Worm (Caenorhabditis elegans) whole organism, L1 larva: ENCODE data around the gene ZK1240.2.

ENCODE experiments used
- C16A3.4 ChIP-seq: fragments of 150-350 bp; optimal IDR thresholded peaks from 2 replicates; lab custom pipeline; 2014; ENCODE audit warnings: missing biosample characterization, missing genetic modification characterization
- C34B4.2 ChIP-seq: sonication (generic microtip); optimal IDR thresholded peaks from 2 replicates; lab custom pipeline; 2017; ENCODE audit warnings: mild to moderate bottlenecking, missing genetic modification characterization, missing compliant biosample characterization
- F16B12.6 ChIP-seq: fragments of 150-350 bp; optimal IDR thresholded peaks from 2 replicates; lab custom pipeline; 2014; ENCODE audit warnings: missing biosample characterization, missing genetic modification characterization
- Y116A8C.19 ChIP-seq: sonication (generic microtip); optimal IDR thresholded peaks from 2 replicates; lab custom pipeline; 2016; ENCODE audit warnings: missing compliant biosample characterization, missing genetic modification characterization, borderline replicate concordance
- ama-1 ChIP-seq: fragments of 150-350 bp; optimal IDR thresholded peaks from 2 replicates; lab custom pipeline; 2014
- blmp-1 ChIP-seq: fragments of 150-350 bp; optimal IDR thresholded peaks from 2 replicates; lab custom pipeline; 2014; ENCODE audit warnings: missing biosample characterization, missing genetic modification characterization
- ceh-8 ChIP-seq: fragments of 200-800 bp; sonication (Bioruptor generic); optimal IDR thresholded peaks from 2 replicates; lab custom pipeline; 2018; ENCODE audit warnings: mild to moderate bottlenecking, missing genetic modification characterization, moderate library complexity, missing compliant biosample characterization
- ceh-88 ChIP-seq: fragments of 200-800 bp; sonication (Bioruptor generic); IDR thresholded peaks from 2 replicates; pipeline ENCODE4 v1.3.6; 2022; ENCODE audit warnings: missing genetic modification characterization, missing compliant biosample characterization
- dpl-1 ChIP-seq, 3 experiments: fragments of 150-350 bp in 2 of 3; sonication (generic microtip) in 1 of 3; optimal IDR thresholded peaks; 2 replicates each; lab custom pipeline; 2014 to 2017; ENCODE audit warnings: missing biosample characterization in 3 of 3, missing genetic modification characterization in 3 of 3, missing genetic modification reagents in 3 of 3
- fkh-4 ChIP-seq: sonication (generic microtip); optimal IDR thresholded peaks from 2 replicates; lab custom pipeline; 2016; ENCODE audit warnings: missing compliant biosample characterization, missing genetic modification characterization, borderline replicate concordance
- hlh-17 ChIP-seq: fragments of 200-800 bp; sonication (Bioruptor generic); optimal IDR thresholded peaks from 2 replicates; lab custom pipeline; 2018; ENCODE audit warnings: missing genetic modification characterization, mild to moderate bottlenecking, missing compliant biosample characterization, moderate library complexity, borderline replicate concordance
- hpl-2 ChIP-seq: fragments of 150-350 bp; optimal IDR thresholded peaks from 2 replicates; lab custom pipeline; 2014; ENCODE audit warnings: missing biosample characterization, missing genetic modification reagents, missing genetic modification characterization
- isw-1 ChIP-seq: fragments of 200-800 bp; sonication (Bioruptor generic); IDR thresholded peaks from 2 replicates; pipeline ENCODE4 v1.3.6; 2022; ENCODE audit warnings: missing genetic modification characterization, missing compliant biosample characterization
- jun-1 ChIP-seq: fragments of 150-350 bp; optimal IDR thresholded peaks from 2 replicates; lab custom pipeline; 2014; ENCODE audit warnings: missing biosample characterization, missing genetic modification reagents, missing genetic modification characterization
- lin-15B ChIP-seq: fragments of 150-350 bp; sonication (generic microtip); optimal IDR thresholded peaks from 3 replicates; lab custom pipeline; 2014; ENCODE audit warnings: missing biosample characterization, missing genetic modification characterization
- lin-39 ChIP-seq: fragments of 150-350 bp; optimal IDR thresholded peaks from 2 replicates; lab custom pipeline; 2014; ENCODE audit warnings: missing biosample characterization, missing genetic modification reagents, missing genetic modification characterization
- lir-3 ChIP-seq: sonication (generic microtip); optimal IDR thresholded peaks from 2 replicates; lab custom pipeline; 2016; ENCODE audit warnings: mild to moderate bottlenecking, missing genetic modification characterization, moderate library complexity, missing compliant biosample characterization; ENCODE audit not compliant: poor library complexity
- lsy-2 ChIP-seq, 2 experiments: fragments of 150-350 bp; optimal IDR thresholded peaks; 2 replicates each; lab custom pipeline; 2014; ENCODE audit warnings: missing biosample characterization in 2 of 2, missing genetic modification characterization in 2 of 2
- mab-9 ChIP-seq: fragments of 200-800 bp; sonication (Bioruptor generic); IDR thresholded peaks from 2 replicates; pipeline ENCODE4 v1.3.6; 2022; ENCODE audit warnings: missing genetic modification reagents, missing genetic modification characterization, missing compliant biosample characterization
- mef-2 ChIP-seq: fragments of 150-350 bp; optimal IDR thresholded peaks from 2 replicates; lab custom pipeline; 2014; ENCODE audit warnings: missing biosample characterization, missing genetic modification characterization
- mep-1 ChIP-seq: fragments of 150-350 bp; optimal IDR thresholded peaks from 2 replicates; lab custom pipeline; 2014; ENCODE audit warnings: missing biosample characterization, missing genetic modification characterization
- nhr-11 ChIP-seq: fragments of 150-350 bp; optimal IDR thresholded peaks from 2 replicates; lab custom pipeline; 2014; ENCODE audit warnings: missing biosample characterization, missing genetic modification characterization
- nhr-19 ChIP-seq: fragments of 200-800 bp; sonication (Bioruptor generic); conservative IDR thresholded peaks from 2 replicates; pipeline ENCODE4 v1.3.6; 2022; ENCODE audit warnings: missing genetic modification characterization, missing compliant biosample characterization
- nhr-20 ChIP-seq: sonication (generic microtip); optimal IDR thresholded peaks from 2 replicates; lab custom pipeline; 2016; ENCODE audit warnings: mild to moderate bottlenecking, missing genetic modification characterization, missing compliant biosample characterization
- nhr-237 ChIP-seq: fragments of 150-350 bp; optimal IDR thresholded peaks from 2 replicates; lab custom pipeline; 2014; ENCODE audit warnings: missing biosample characterization, missing genetic modification characterization
- nhr-28 ChIP-seq: fragments of 150-350 bp; optimal IDR thresholded peaks from 2 replicates; lab custom pipeline; 2014; ENCODE audit warnings: missing biosample characterization, missing genetic modification characterization
- nhr-76 ChIP-seq: sonication (generic microtip); optimal IDR thresholded peaks from 2 replicates; lab custom pipeline; 2017; ENCODE audit warnings: missing biosample characterization, missing genetic modification characterization
- nhr-77 ChIP-seq: fragments of 150-350 bp; optimal IDR thresholded peaks from 2 replicates; lab custom pipeline; 2014; ENCODE audit warnings: missing biosample characterization, missing genetic modification characterization
- nhr-85 ChIP-seq: sonication (generic microtip); peaks from one replicate; lab custom pipeline; 2016; ENCODE audit warnings: missing genetic modification characterization, inconsistent platforms, missing compliant biosample characterization
- pag-3 ChIP-seq: sonication (generic microtip); optimal IDR thresholded peaks from 2 replicates; lab custom pipeline; 2017; ENCODE audit warnings: missing genetic modification characterization, mild to moderate bottlenecking, missing compliant biosample characterization, antibody characterized with exemption, borderline replicate concordance; ENCODE audit not compliant: insufficient read depth
- rnt-1 ChIP-seq: sonication (generic microtip); optimal IDR thresholded peaks from 2 replicates; lab custom pipeline; 2016; ENCODE audit warnings: mild to moderate bottlenecking, missing genetic modification characterization, moderate library complexity, missing compliant biosample characterization
- skn-1 ChIP-seq: fragments of 150-350 bp; optimal IDR thresholded peaks from 2 replicates; lab custom pipeline; 2014; ENCODE audit warnings: missing biosample characterization, missing genetic modification characterization
- snpc-4 ChIP-seq: fragments of 150-350 bp; optimal IDR thresholded peaks from 2 replicates; lab custom pipeline; 2014; ENCODE audit warnings: missing biosample characterization, missing genetic modification characterization
- sox-4 ChIP-seq: sonication (generic microtip); optimal IDR thresholded peaks from 2 replicates; lab custom pipeline; 2016; ENCODE audit warnings: missing genetic modification characterization, missing compliant biosample characterization
- sup-37 ChIP-seq: fragments of 200-800 bp; sonication (Bioruptor generic); optimal IDR thresholded peaks from 2 replicates; lab custom pipeline; 2018; ENCODE audit warnings: mild to moderate bottlenecking, missing genetic modification characterization, missing compliant biosample characterization
- swsn-7 ChIP-seq: sonication (generic microtip); optimal IDR thresholded peaks from 2 replicates; lab custom pipeline; 2016; ENCODE audit warnings: missing genetic modification characterization, missing compliant biosample characterization
- tbx-2 ChIP-seq: sonication (generic microtip); optimal IDR thresholded peaks from 2 replicates; lab custom pipeline; 2016; ENCODE audit warnings: missing genetic modification characterization, missing compliant biosample characterization
- unc-130 ChIP-seq: fragments of 150-350 bp; optimal IDR thresholded peaks from 2 replicates; lab custom pipeline; 2017; ENCODE audit warnings: missing biosample characterization, missing genetic modification characterization, inconsistent platforms
- unc-98 ChIP-seq: fragments of 200-800 bp; sonication (Bioruptor generic); IDR thresholded peaks from 2 replicates; pipeline ENCODE4 v1.3.6; 2022; ENCODE audit warnings: missing genetic modification characterization, missing compliant biosample characterization
- xbp-1 ChIP-seq: sonication (generic microtip); optimal IDR thresholded peaks from 2 replicates; lab custom pipeline; 2016; ENCODE audit warnings: missing genetic modification characterization, missing compliant biosample characterization
- zip-4 ChIP-seq: fragments of 200-800 bp; sonication (Bioruptor generic); optimal IDR thresholded peaks from 2 replicates; lab custom pipeline; 2018; ENCODE audit warnings: mild to moderate bottlenecking, missing genetic modification characterization, moderate library complexity, missing compliant biosample characterization

The ZK1240.2 gene

DNA sequence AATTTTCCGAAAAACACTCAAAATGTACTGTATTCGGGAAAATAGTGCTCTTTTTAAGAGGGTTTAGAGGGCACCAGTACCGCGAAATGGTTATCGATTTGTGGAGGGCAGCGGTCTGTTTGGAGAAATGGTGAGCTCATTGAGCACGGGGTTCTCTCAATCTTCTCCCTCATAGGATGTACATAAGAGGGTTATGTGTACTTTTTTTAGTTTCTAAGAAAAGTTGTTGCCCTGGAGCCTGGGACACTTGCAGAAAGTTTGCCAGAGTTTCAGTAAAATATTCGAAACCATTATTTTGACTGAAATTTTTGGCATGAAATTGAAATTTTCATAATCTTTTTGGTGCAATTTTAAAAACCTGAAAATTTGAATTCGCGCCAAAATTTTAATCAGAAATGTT, 29.4 kb downstream of the ZK1240.2 start, which contains the start of gene F43C11.10:
Gene F43C11.10 (minus strand): TSS at position 101 of the 400 bp plus-strand sequence.
- TF ChIP-seq mep-1 (no peak), pag-3 (no peak), hlh-17 (GFP tag; lab: Kevin White, UChicago) (no peak), lin-39 (tag; lab: Kevin White, UChicago) (no peak), xbp-1 (tag; lab: Kevin White, UChicago) (no peak), lir-3 (tag; lab: Kevin White, UChicago) (no peak), jun-1 (no peak), dpl-1 (GFP tag; optimal IDR thresholded peaks at IDR 0.05; lab: Kevin White, UChicago) (no peak)

DNA sequence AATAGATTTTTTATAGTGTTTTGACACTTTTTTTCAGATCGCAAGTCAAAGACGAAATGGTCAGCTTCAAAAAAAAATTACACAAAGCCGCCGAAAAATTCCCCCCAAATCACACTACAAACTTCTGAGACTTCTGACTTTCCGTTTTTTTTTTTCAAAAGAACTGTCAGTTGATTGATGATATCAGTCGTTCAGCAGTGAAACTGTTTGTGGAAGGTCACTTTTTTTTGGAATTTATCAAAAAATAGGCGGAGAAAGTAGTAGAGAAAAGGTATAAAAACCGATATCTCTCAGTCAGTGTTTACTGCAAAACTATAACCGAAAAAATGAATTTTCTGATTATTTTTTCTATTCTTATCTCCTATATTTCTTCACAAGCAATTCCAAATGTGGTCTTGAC, 29.8 kb downstream of the ZK1240.2 start, which contains the start of gene F43C11.3:
Gene F43C11.3 (plus strand): TSS at position 301 of the 400 bp plus-strand sequence.
- TF ChIP-seq swsn-7 (tag; lab: Kevin White, UChicago): no peak
- no peak for TF ChIP-seq xbp-1 (tag; lab: Kevin White, UChicago)
- TF ChIP-seq C16A3.4 (tag; lab: Kevin White, UChicago): no peak
- TF ChIP-seq nhr-20 (tag; lab: Kevin White, UChicago): no peak
- no peak for TF ChIP-seq nhr-237 (tag; lab: Kevin White, UChicago)
- no peak for TF ChIP-seq ama-1
- TF ChIP-seq ceh-8 (GFP tag; lab: Kevin White, UChicago): no peak
- no peak for TF ChIP-seq rnt-1 (tag; lab: Kevin White, UChicago)
- no peak for TF ChIP-seq sox-4 (tag; lab: Kevin White, UChicago)
- TF ChIP-seq mef-2 (tag; lab: Kevin White, UChicago): no peak
- no peak for TF ChIP-seq hlh-17 (GFP tag; lab: Kevin White, UChicago)
- TF ChIP-seq isw-1: no peak
- no peak for TF ChIP-seq Y116A8C.19 (tag; lab: Kevin White, UChicago)

DNA sequence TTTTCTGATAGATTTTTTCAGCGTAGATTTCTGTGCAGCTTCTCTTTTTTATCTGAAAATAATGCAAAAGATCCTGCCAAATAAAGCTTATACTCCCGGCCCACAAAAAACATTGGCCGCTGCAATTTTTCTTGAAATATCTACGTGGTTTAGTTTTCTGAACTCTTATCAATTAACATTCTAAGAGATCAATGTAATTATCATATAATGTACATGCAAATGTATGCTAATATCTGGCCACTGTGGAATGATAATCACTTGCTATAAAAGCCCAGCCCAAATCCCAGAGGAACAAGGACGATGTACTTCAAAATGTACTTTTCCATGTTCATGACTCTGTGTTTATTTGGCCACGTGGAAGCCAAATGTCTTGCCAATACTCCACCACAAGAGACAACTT, 31.3 kb downstream of the ZK1240.2 start, which contains the start of gene F43C11.2:
Gene F43C11.2 (plus strand): TSS at position 301 of the 400 bp plus-strand sequence.
- TF ChIP-seq unc-130: no peak
- no peak for TF ChIP-seq nhr-85 (tag; lab: Kevin White, UChicago)
- no peak for TF ChIP-seq unc-98
- no peak for TF ChIP-seq pag-3
- TF ChIP-seq mab-9: no peak
- TF ChIP-seq nhr-19 (GFP tag; lab: Robert Waterston, UW): no peak
- TF ChIP-seq jun-1: no peak
- TF ChIP-seq nhr-11: no peak
- TF ChIP-seq snpc-4 (tag; lab: Kevin White, UChicago): no peak
- TF ChIP-seq ceh-88 (GFP tag; lab: Robert Waterston, UW): no peak
- no peak for TF ChIP-seq lin-15B (tag; lab: Kevin White, UChicago)
- TF ChIP-seq F16B12.6: no peak
- TF ChIP-seq hpl-2: no peak
- no peak for TF ChIP-seq tbx-2 (tag; lab: Kevin White, UChicago)
- no peak for TF ChIP-seq nhr-20 (tag; lab: Kevin White, UChicago)
- TF ChIP-seq skn-1: no peak
- TF ChIP-seq C34B4.2 (tag; lab: Kevin White, UChicago): no peak
- TF ChIP-seq fkh-4: no peak

ce11 chrII:2356795-2357194, 33.6 kb downstream of the ZK1240.2 start, which contains the start of gene F43C11.1:
Gene F43C11.1 (plus strand): TSS chrII:2357095.
- TF ChIP-seq blmp-1 (tag; lab: Kevin White, UChicago): no peak
- TF ChIP-seq nhr-28 (tag; lab: Kevin White, UChicago): no peak
- TF ChIP-seq zip-4 (GFP tag; lab: Kevin White, UChicago): no peak
- TF ChIP-seq sup-37 (GFP tag; lab: Kevin White, UChicago): no peak
- TF ChIP-seq xbp-1 (tag; lab: Kevin White, UChicago): no peak
- no peak for TF ChIP-seq lsy-2 (tag; optimal IDR thresholded peaks at IDR 0.05; lab: Kevin White, UChicago)
- TF ChIP-seq nhr-76: no peak
- TF ChIP-seq ceh-88 (GFP tag; lab: Robert Waterston, UW): no peak
- TF ChIP-seq sox-4 (tag; lab: Kevin White, UChicago): no peak
- TF ChIP-seq F16B12.6: no peak
- no peak for TF ChIP-seq unc-98
- no peak for TF ChIP-seq nhr-77 (tag; lab: Kevin White, UChicago)
